Worm (Caenorhabditis elegans): ENCODE results near the gene F37C4.8.

DNA sequence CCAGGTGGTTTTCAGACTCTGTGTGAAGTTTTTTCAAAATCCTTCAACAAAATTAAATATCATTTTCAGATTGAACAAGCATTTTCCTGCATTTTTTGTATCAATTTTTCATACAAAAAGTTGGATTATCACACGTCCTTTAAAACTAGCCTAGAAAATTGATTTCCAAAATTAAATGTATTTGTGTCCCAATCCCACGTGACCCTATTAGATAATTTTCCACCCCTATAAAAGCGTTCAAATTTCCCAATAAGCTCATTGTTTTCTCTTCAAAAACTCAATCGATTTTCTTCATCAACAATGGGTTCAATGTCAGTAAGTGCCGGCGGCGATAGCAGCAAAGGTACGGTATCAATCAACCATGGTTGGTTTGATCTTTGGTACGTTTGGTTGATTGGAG, 33.4 kb upstream of the F37C4.8 start, which contains the start of gene F56D6.19:
- TF ChIP-seq him-1 (tag; optimal IDR thresholded peaks at IDR 0.05), result no peak
- no peak for TF ChIP-seq dao-5 (tag; optimal IDR thresholded peaks at IDR 0.05)
- no peak for TF ChIP-seq W03F9.2 (tag; optimal IDR thresholded peaks at IDR 0.05)
